Worm (Caenorhabditis elegans) whole organism, L1 larva: ENCODE data around the gene ZK688.9.

ENCODE experiments used
- C04F5.9 ChIP-seq: sonication (generic microtip); optimal IDR thresholded peaks from 2 replicates; lab custom pipeline; 2016; ENCODE audit warnings: missing genetic modification characterization, missing compliant biosample characterization
- C16A3.4 ChIP-seq: fragments of 150-350 bp; optimal IDR thresholded peaks from 2 replicates; lab custom pipeline; 2014; ENCODE audit warnings: missing biosample characterization, missing genetic modification characterization
- C34B4.2 ChIP-seq: sonication (generic microtip); optimal IDR thresholded peaks from 2 replicates; lab custom pipeline; 2017; ENCODE audit warnings: mild to moderate bottlenecking, missing genetic modification characterization, missing compliant biosample characterization
- F16B12.6 ChIP-seq: fragments of 150-350 bp; optimal IDR thresholded peaks from 2 replicates; lab custom pipeline; 2014; ENCODE audit warnings: missing biosample characterization, missing genetic modification characterization
- Y116A8C.19 ChIP-seq: sonication (generic microtip); optimal IDR thresholded peaks from 2 replicates; lab custom pipeline; 2016; ENCODE audit warnings: missing compliant biosample characterization, missing genetic modification characterization, borderline replicate concordance
- aly-2 ChIP-seq: fragments of 150-350 bp; optimal IDR thresholded peaks from 2 replicates; lab custom pipeline; 2014; ENCODE audit warnings: missing biosample characterization, missing genetic modification characterization
- ceh-63 ChIP-seq: fragments of 200-800 bp; sonication (Bioruptor generic); optimal IDR thresholded peaks from 2 replicates; lab custom pipeline; 2018; ENCODE audit warnings: mild to moderate bottlenecking, missing genetic modification characterization, missing compliant biosample characterization
- ceh-8 ChIP-seq: fragments of 200-800 bp; sonication (Bioruptor generic); optimal IDR thresholded peaks from 2 replicates; lab custom pipeline; 2018; ENCODE audit warnings: mild to moderate bottlenecking, missing genetic modification characterization, moderate library complexity, missing compliant biosample characterization
- ceh-82 ChIP-seq, 3 experiments: fragments of 150-350 bp in 1 of 3; sonication (generic microtip) in 2 of 3; optimal IDR thresholded peaks; 2 replicates each; lab custom pipeline; 2014 to 2017; ENCODE audit warnings: missing biosample characterization in 3 of 3, missing genetic modification characterization in 3 of 3
- ceh-90 ChIP-seq: sonication (generic microtip); optimal IDR thresholded peaks from 2 replicates; lab custom pipeline; 2016; ENCODE audit warnings: missing genetic modification characterization, missing compliant biosample characterization
- ces-1 ChIP-seq: fragments of 150-350 bp; optimal IDR thresholded peaks from 2 replicates; lab custom pipeline; 2014; ENCODE audit warnings: missing biosample characterization, missing genetic modification reagents, missing genetic modification characterization
- dsc-1 ChIP-seq: sonication (generic microtip); optimal IDR thresholded peaks from 2 replicates; lab custom pipeline; 2016; ENCODE audit warnings: mild to moderate bottlenecking, missing genetic modification characterization, missing compliant biosample characterization
- fkh-10 ChIP-seq: sonication (generic microtip); optimal IDR thresholded peaks from 2 replicates; lab custom pipeline; 2017; ENCODE audit warnings: missing biosample characterization, missing genetic modification reagents, missing genetic modification characterization
- fkh-4 ChIP-seq: sonication (generic microtip); optimal IDR thresholded peaks from 2 replicates; lab custom pipeline; 2016; ENCODE audit warnings: missing compliant biosample characterization, missing genetic modification characterization, borderline replicate concordance
- hlh-17 ChIP-seq: fragments of 200-800 bp; sonication (Bioruptor generic); optimal IDR thresholded peaks from 2 replicates; lab custom pipeline; 2018; ENCODE audit warnings: missing genetic modification characterization, mild to moderate bottlenecking, missing compliant biosample characterization, moderate library complexity, borderline replicate concordance
- hlh-4 ChIP-seq: sonication (generic microtip); optimal IDR thresholded peaks from 2 replicates; lab custom pipeline; 2016; ENCODE audit warnings: mild to moderate bottlenecking, missing genetic modification characterization, missing compliant biosample characterization
- hpl-2 ChIP-seq: fragments of 150-350 bp; optimal IDR thresholded peaks from 2 replicates; lab custom pipeline; 2014; ENCODE audit warnings: missing biosample characterization, missing genetic modification reagents, missing genetic modification characterization
- irx-1 ChIP-seq: sonication (generic microtip); optimal IDR thresholded peaks from 2 replicates; lab custom pipeline; 2016; ENCODE audit warnings: missing genetic modification characterization, missing compliant biosample characterization
- lin-13 ChIP-seq: fragments of 150-350 bp; optimal IDR thresholded peaks from 2 replicates; lab custom pipeline; 2014; ENCODE audit warnings: missing biosample characterization, missing genetic modification reagents, missing genetic modification characterization
- lin-14 ChIP-seq: fragments of 200-800 bp; sonication (Bioruptor generic); optimal IDR thresholded peaks from 2 replicates; lab custom pipeline; 2018; ENCODE audit warnings: mild to moderate bottlenecking, missing genetic modification characterization, moderate library complexity, missing compliant biosample characterization
- lin-15B ChIP-seq: fragments of 150-350 bp; sonication (generic microtip); optimal IDR thresholded peaks from 3 replicates; lab custom pipeline; 2014; ENCODE audit warnings: missing biosample characterization, missing genetic modification characterization
- lin-35 ChIP-seq, 2 experiments: fragments of 150-350 bp; optimal IDR thresholded peaks; 2 replicates each; lab custom pipeline; 2014; ENCODE audit warnings: missing biosample characterization in 2 of 2, missing genetic modification characterization in 2 of 2, missing genetic modification reagents in 2 of 2
- lin-39 ChIP-seq: fragments of 150-350 bp; optimal IDR thresholded peaks from 2 replicates; lab custom pipeline; 2014; ENCODE audit warnings: missing biosample characterization, missing genetic modification reagents, missing genetic modification characterization
- lir-3 ChIP-seq: sonication (generic microtip); optimal IDR thresholded peaks from 2 replicates; lab custom pipeline; 2016; ENCODE audit warnings: mild to moderate bottlenecking, missing genetic modification characterization, moderate library complexity, missing compliant biosample characterization; ENCODE audit not compliant: poor library complexity
- mab-9 ChIP-seq: fragments of 200-800 bp; sonication (Bioruptor generic); IDR thresholded peaks from 2 replicates; pipeline ENCODE4 v1.3.6; 2022; ENCODE audit warnings: missing genetic modification reagents, missing genetic modification characterization, missing compliant biosample characterization
- mdl-1 ChIP-seq, 2 experiments: fragments of 150-350 bp; optimal IDR thresholded peaks; 2 replicates each; lab custom pipeline; 2014 to 2017; ENCODE audit warnings: missing biosample characterization in 2 of 2, missing genetic modification characterization in 2 of 2, inconsistent platforms in 1 of 2
- nhr-11 ChIP-seq: fragments of 150-350 bp; optimal IDR thresholded peaks from 2 replicates; lab custom pipeline; 2014; ENCODE audit warnings: missing biosample characterization, missing genetic modification characterization
- nhr-12 ChIP-seq: sonication (generic microtip); optimal IDR thresholded peaks from 2 replicates; lab custom pipeline; 2017; ENCODE audit warnings: missing biosample characterization, missing genetic modification characterization
- nhr-19 ChIP-seq: fragments of 200-800 bp; sonication (Bioruptor generic); conservative IDR thresholded peaks from 2 replicates; pipeline ENCODE4 v1.3.6; 2022; ENCODE audit warnings: missing genetic modification characterization, missing compliant biosample characterization
- nhr-20 ChIP-seq: sonication (generic microtip); optimal IDR thresholded peaks from 2 replicates; lab custom pipeline; 2016; ENCODE audit warnings: mild to moderate bottlenecking, missing genetic modification characterization, missing compliant biosample characterization
- nhr-28 ChIP-seq: fragments of 150-350 bp; optimal IDR thresholded peaks from 2 replicates; lab custom pipeline; 2014; ENCODE audit warnings: missing biosample characterization, missing genetic modification characterization
- nhr-47 ChIP-seq: sonication (generic microtip); optimal IDR thresholded peaks from 2 replicates; lab custom pipeline; 2016; ENCODE audit warnings: mild to moderate bottlenecking, missing genetic modification characterization, moderate library complexity, missing compliant biosample characterization
- nhr-71 ChIP-seq: sonication (generic microtip); optimal IDR thresholded peaks from 2 replicates; lab custom pipeline; 2016; ENCODE audit warnings: mild to moderate bottlenecking, missing genetic modification characterization, moderate library complexity, missing compliant biosample characterization
- nhr-76 ChIP-seq: sonication (generic microtip); optimal IDR thresholded peaks from 2 replicates; lab custom pipeline; 2017; ENCODE audit warnings: missing biosample characterization, missing genetic modification characterization
- nhr-84 ChIP-seq: sonication (generic microtip); optimal IDR thresholded peaks from 2 replicates; lab custom pipeline; 2017; ENCODE audit warnings: missing biosample characterization, missing genetic modification characterization
- nhr-85 ChIP-seq: sonication (generic microtip); peaks from one replicate; lab custom pipeline; 2016; ENCODE audit warnings: missing genetic modification characterization, inconsistent platforms, missing compliant biosample characterization
- pqm-1 ChIP-seq: sonication (generic microtip); optimal IDR thresholded peaks from 3 replicates; lab custom pipeline; 2017; ENCODE audit warnings: missing biosample characterization, missing genetic modification characterization
- rnt-1 ChIP-seq: sonication (generic microtip); optimal IDR thresholded peaks from 2 replicates; lab custom pipeline; 2016; ENCODE audit warnings: mild to moderate bottlenecking, missing genetic modification characterization, moderate library complexity, missing compliant biosample characterization
- skn-1 ChIP-seq: fragments of 150-350 bp; optimal IDR thresholded peaks from 2 replicates; lab custom pipeline; 2014; ENCODE audit warnings: missing biosample characterization, missing genetic modification characterization
- snpc-4 ChIP-seq: fragments of 150-350 bp; optimal IDR thresholded peaks from 2 replicates; lab custom pipeline; 2014; ENCODE audit warnings: missing biosample characterization, missing genetic modification characterization
- snu-23 ChIP-seq: sonication (generic microtip); optimal IDR thresholded peaks from 2 replicates; lab custom pipeline; 2016; ENCODE audit warnings: missing genetic modification characterization, missing compliant biosample characterization
- sptf-1 ChIP-seq: fragments of 150-350 bp; optimal IDR thresholded peaks from 2 replicates; lab custom pipeline; 2014; ENCODE audit warnings: missing biosample characterization, missing genetic modification characterization
- swsn-7 ChIP-seq: sonication (generic microtip); optimal IDR thresholded peaks from 2 replicates; lab custom pipeline; 2016; ENCODE audit warnings: missing genetic modification characterization, missing compliant biosample characterization
- tbx-2 ChIP-seq: sonication (generic microtip); optimal IDR thresholded peaks from 2 replicates; lab custom pipeline; 2016; ENCODE audit warnings: missing genetic modification characterization, missing compliant biosample characterization
- tlp-1 ChIP-seq: fragments of 150-350 bp; optimal IDR thresholded peaks from 2 replicates; lab custom pipeline; 2014; ENCODE audit warnings: missing biosample characterization, missing genetic modification characterization
- unc-130 ChIP-seq: fragments of 150-350 bp; optimal IDR thresholded peaks from 2 replicates; lab custom pipeline; 2017; ENCODE audit warnings: missing biosample characterization, missing genetic modification characterization, inconsistent platforms
- unc-62 ChIP-seq: fragments of 150-350 bp; optimal IDR thresholded peaks from 2 replicates; lab custom pipeline; 2014; ENCODE audit warnings: missing biosample characterization, missing genetic modification reagents, missing genetic modification characterization
- vab-15 ChIP-seq: sonication (generic microtip); optimal IDR thresholded peaks from 2 replicates; lab custom pipeline; 2017; ENCODE audit warnings: missing genotype, mild to moderate bottlenecking, missing genetic modification characterization, missing compliant biosample characterization
- xbp-1 ChIP-seq: sonication (generic microtip); optimal IDR thresholded peaks from 2 replicates; lab custom pipeline; 2016; ENCODE audit warnings: missing genetic modification characterization, missing compliant biosample characterization
- zip-4 ChIP-seq: fragments of 200-800 bp; sonication (Bioruptor generic); optimal IDR thresholded peaks from 2 replicates; lab custom pipeline; 2018; ENCODE audit warnings: mild to moderate bottlenecking, missing genetic modification characterization, moderate library complexity, missing compliant biosample characterization

ZK688.9 gene

DNA sequence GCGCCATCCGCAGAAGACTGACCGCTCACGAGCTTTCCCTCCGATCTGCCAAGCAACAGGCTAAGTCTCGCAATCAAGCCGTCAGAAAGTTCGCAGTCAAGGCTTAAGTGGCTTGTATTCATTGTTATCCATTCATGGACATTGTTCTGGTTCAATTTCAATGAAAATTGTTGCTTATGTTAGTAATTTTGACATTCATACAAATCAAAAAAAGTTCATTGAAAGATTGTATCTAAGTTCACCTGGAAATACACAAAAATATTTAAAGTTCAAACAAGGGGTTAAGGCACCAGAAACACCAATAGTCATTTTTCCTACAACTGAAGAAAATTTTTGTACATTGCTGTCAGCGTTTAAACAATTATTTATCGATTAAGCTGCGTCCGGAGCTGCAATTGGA lies 27.3 kb downstream of the ZK688.9 start:
- TF ChIP-seq nhr-85 (peak; percentile 66), lin-35 (GFP tag; optimal IDR thresholded peaks at IDR 0.05; lab: Kevin White, UChicago) (no peak)
- TF ChIP-seq, all 84 proteins: peak for 1

DNA sequence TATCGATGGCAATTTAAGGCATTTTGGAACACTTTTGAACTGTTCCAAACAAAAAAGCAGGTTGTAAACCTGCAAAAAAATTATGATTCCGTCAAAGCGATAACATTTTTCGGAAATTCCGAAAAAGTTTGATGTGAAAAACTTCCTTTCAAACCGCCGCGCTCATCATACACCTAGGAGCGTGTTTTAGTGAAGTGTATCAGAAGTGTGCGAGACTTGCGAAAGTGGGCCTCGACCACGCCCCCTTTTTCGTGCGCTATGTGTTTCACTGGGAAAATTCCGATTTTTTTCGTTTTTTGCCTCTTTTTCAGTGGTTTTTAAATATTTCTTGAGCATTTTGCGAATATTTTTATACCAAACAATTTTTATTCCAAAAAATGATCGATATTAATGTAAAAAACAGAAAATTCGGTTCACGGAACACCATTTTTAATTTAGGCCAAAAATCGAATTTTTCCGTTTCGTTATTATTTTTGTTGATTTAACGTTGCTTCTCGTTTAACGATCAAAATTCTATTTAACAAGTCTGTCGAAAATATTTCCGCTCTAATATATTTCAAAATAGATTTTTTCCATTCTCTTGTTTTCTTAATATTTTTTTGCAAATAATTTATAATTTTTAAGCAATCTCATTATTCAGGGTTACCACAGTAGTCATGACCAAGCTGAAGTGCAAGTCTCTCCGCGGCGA lies 28.2 kb downstream of the ZK688.9 start, which contains the start of gene rpl-35:
Gene rpl-35 (plus strand): TSS at position 641 of the 691 bp plus-strand sequence.
- TF ChIP-seq zip-4 = peak; percentile 98
- TF ChIP-seq C16A3.4 = peak; percentile 100
- TF ChIP-seq tlp-1 (tag; lab: Kevin White, UChicago) = no peak
- TF ChIP-seq hlh-17 (GFP tag; lab: Kevin White, UChicago) = peak; percentile 79
- peak; percentile 100 for TF ChIP-seq swsn-7
- peak; percentile 100 for TF ChIP-seq lin-13 (GFP tag; lab: Kevin White, UChicago)
- TF ChIP-seq vab-15 (tag; lab: Kevin White, UChicago) = peak; percentile 98
- TF ChIP-seq dsc-1 = peak; percentile 100
- TF ChIP-seq tbx-2 (tag; lab: Kevin White, UChicago) = peak; percentile 100
- TF ChIP-seq aly-2 = peak; percentile 99
- peak; percentile 98 for TF ChIP-seq ceh-63 (GFP tag; lab: Kevin White, UChicago)
- TF ChIP-seq skn-1 (tag; lab: Kevin White, UChicago) = peak; percentile 99
- peak; percentile 3 to 98 for TF ChIP-seq mdl-1 (tag; optimal IDR thresholded peaks at IDR 0.05; lab: Kevin White, UChicago)
- TF ChIP-seq unc-62 (GFP tag; lab: Kevin White, UChicago) = peak; percentile 95
- peak; percentile 98 for TF ChIP-seq lir-3 (tag; lab: Kevin White, UChicago)
- TF ChIP-seq lin-39 (tag; lab: Kevin White, UChicago) = peak; percentile 98
- TF ChIP-seq rnt-1 (tag; lab: Kevin White, UChicago) = peak; percentile 100
- TF ChIP-seq ceh-82 (tag; optimal IDR thresholded peaks at IDR 0.05; lab: Kevin White, UChicago) = peak; percentile 100
- TF ChIP-seq pqm-1 = peak; percentile 71
- TF ChIP-seq mab-9 = peak; percentile 100
- peak; percentile 98 for TF ChIP-seq hpl-2
- TF ChIP-seq snu-23 = peak; percentile 100
- peak; percentile 98 for TF ChIP-seq C34B4.2 (tag; lab: Kevin White, UChicago)
- peak; percentile 95 for TF ChIP-seq nhr-84 (tag; lab: Kevin White, UChicago)
- TF ChIP-seq hlh-4 (tag; lab: Kevin White, UChicago) = peak; percentile 77
- peak; percentile 100 for TF ChIP-seq nhr-71
- TF ChIP-seq nhr-12 = peak; percentile 79
- TF ChIP-seq ceh-8 (GFP tag; lab: Kevin White, UChicago) = peak; percentile 100
- TF ChIP-seq F16B12.6 (tag; lab: Kevin White, UChicago) = peak; percentile 89
- TF ChIP-seq nhr-47 (tag; lab: Kevin White, UChicago) = peak; percentile 100
- peak; percentile 99 for TF ChIP-seq lin-15B (tag; lab: Kevin White, UChicago)
- peak; percentile 85 for TF ChIP-seq nhr-76
- peak; percentile 100 for TF ChIP-seq lin-14 (GFP tag; lab: Kevin White, UChicago)
- peak; percentile 99 for TF ChIP-seq irx-1 (tag; lab: Kevin White, UChicago)
- peak; percentile 100 for TF ChIP-seq unc-130 (tag; lab: Kevin White, UChicago)
- TF ChIP-seq xbp-1 (tag; lab: Kevin White, UChicago) = peak; percentile 99
- TF ChIP-seq ceh-90 (tag; lab: Kevin White, UChicago) = peak; percentile 79
- TF ChIP-seq snpc-4 (tag; lab: Kevin White, UChicago) = peak; percentile 93
- peak; percentile 100 for TF ChIP-seq nhr-19 (GFP tag; lab: Robert Waterston, UW)
- TF ChIP-seq sptf-1 (tag; lab: Kevin White, UChicago) = no peak
- TF ChIP-seq fkh-4 (tag; lab: Kevin White, UChicago) = peak; percentile 98
- peak; percentile 61 for TF ChIP-seq Y116A8C.19 (tag; lab: Kevin White, UChicago)
- TF ChIP-seq ces-1 (GFP tag; lab: Kevin White, UChicago) = peak; percentile 91
- TF ChIP-seq nhr-11 (tag; lab: Kevin White, UChicago) = peak; percentile 98
- TF ChIP-seq fkh-10 (GFP tag; lab: Kevin White, UChicago) = peak; percentile 99
- TF ChIP-seq nhr-85 = peak; percentile 100
- peak; percentile 98 for TF ChIP-seq C04F5.9 (tag; lab: Kevin White, UChicago)
- peak; percentile 15 for TF ChIP-seq nhr-28
- TF ChIP-seq nhr-20 (tag; lab: Kevin White, UChicago) = peak; percentile 100
